Worm (Caenorhabditis elegans) whole organism, L1 larva: ENCODE measurements around the gene fndc-1.

Experiments used
- efl-1 ChIP-seq, 4 experiments: fragments of 150-350 bp; optimal IDR thresholded peaks in 3 of 4; peaks in 1 of 4; 1 replicate in 1 of 4; 2 replicates in 3 of 4; lab custom pipeline; 2014; ENCODE audit warnings: missing biosample characterization in 2 of 4, missing genetic modification characterization in 2 of 4, missing genetic modification reagents in 2 of 4
- fkh-8 ChIP-seq: sonication (generic microtip); optimal IDR thresholded peaks from 2 replicates; lab custom pipeline; 2016; ENCODE audit warnings: mild to moderate bottlenecking, missing genetic modification characterization, missing compliant biosample characterization
- lin-39 ChIP-seq: fragments of 150-350 bp; optimal IDR thresholded peaks from 2 replicates; lab custom pipeline; 2014; ENCODE audit warnings: missing biosample characterization, missing genetic modification reagents, missing genetic modification characterization
- mep-1 ChIP-seq: fragments of 150-350 bp; optimal IDR thresholded peaks from 2 replicates; lab custom pipeline; 2014; ENCODE audit warnings: missing biosample characterization, missing genetic modification characterization
- nhr-77 ChIP-seq: fragments of 150-350 bp; optimal IDR thresholded peaks from 2 replicates; lab custom pipeline; 2014; ENCODE audit warnings: missing biosample characterization, missing genetic modification characterization
- snpc-4 ChIP-seq: fragments of 150-350 bp; optimal IDR thresholded peaks from 2 replicates; lab custom pipeline; 2014; ENCODE audit warnings: missing biosample characterization, missing genetic modification characterization
- unc-98 ChIP-seq: fragments of 200-800 bp; sonication (Bioruptor generic); IDR thresholded peaks from 2 replicates; pipeline ENCODE4 v1.3.6; 2022; ENCODE audit warnings: missing genetic modification characterization, missing compliant biosample characterization
- ztf-4 ChIP-seq: fragments of 150-350 bp; optimal IDR thresholded peaks from 2 replicates; lab custom pipeline; 2014; ENCODE audit warnings: missing biosample characterization, missing genetic modification characterization

DNA sequence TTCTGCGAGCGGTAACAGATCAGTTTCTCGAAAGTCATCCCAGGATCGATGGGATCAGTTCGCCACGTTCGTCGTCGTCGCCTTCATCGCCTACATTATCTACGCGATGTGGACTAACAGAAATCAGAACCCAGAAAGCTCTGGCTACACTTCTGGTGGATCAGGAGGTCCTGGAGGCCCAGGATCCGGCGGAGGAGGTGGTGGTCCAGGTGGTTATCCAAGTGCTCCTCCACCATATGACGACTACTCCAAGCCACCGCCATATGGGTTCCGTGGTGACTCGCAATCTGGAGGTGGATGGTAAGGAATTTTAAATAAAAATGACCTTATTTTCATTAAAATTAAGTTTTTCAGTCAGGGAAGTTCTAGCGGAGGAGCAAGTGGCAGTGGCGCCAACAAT lies 3.1 kb upstream of the fndc-1 start:
- no peak for TF ChIP-seq unc-98
- no peak for TF ChIP-seq ztf-4
- no peak for TF ChIP-seq snpc-4 (tag; lab: Kevin White, UChicago)
- no peak for TF ChIP-seq lin-39 (tag; lab: Kevin White, UChicago)
- no peak for TF ChIP-seq nhr-77 (tag; lab: Kevin White, UChicago)
- TF ChIP-seq mep-1 (tag; lab: Kevin White, UChicago): no peak
- no peak for TF ChIP-seq fkh-8 (tag; lab: Kevin White, UChicago)
- TF ChIP-seq efl-1 (optimal IDR thresholded peaks at IDR 0.05; lab: Kevin White, UChicago): no peak
- TF ChIP-seq efl-1 (GFP tag; optimal IDR thresholded peaks at IDR 0.05 in 1 of 2; lab: Kevin White, UChicago): no peak
